Worm (Caenorhabditis elegans) whole organism, L4 larva: ENCODE data around the gene C01B9.4.

ENCODE experiments used
- D1046.2 ChIP-seq: fragments of 200-800 bp; sonication (Bioruptor generic); IDR thresholded peaks from 2 replicates; pipeline ENCODE4 v1.3.6; 2022; ENCODE audit warnings: missing genetic modification characterization, missing compliant biosample characterization
- F49E8.2 ChIP-seq: sonication (generic microtip); optimal IDR thresholded peaks from 2 replicates; lab custom pipeline; 2016; ENCODE audit warnings: missing compliant biosample characterization, mild to moderate bottlenecking, missing genetic modification characterization, borderline replicate concordance
- T20F7.1 ChIP-seq: fragments of 200-800 bp; sonication (Bioruptor generic); optimal IDR thresholded peaks from 2 replicates; lab custom pipeline; 2018; ENCODE audit warnings: mild to moderate bottlenecking, missing genetic modification characterization, missing compliant biosample characterization
- dmd-6 ChIP-seq: fragments of 200-800 bp; sonication (Bioruptor generic); IDR thresholded peaks from 2 replicates; pipeline ENCODE4 v1.3.6; 2022; ENCODE audit warnings: missing genetic modification reagents, missing genetic modification characterization, missing compliant biosample characterization
- fkh-10 ChIP-seq: fragments of 150-350 bp; optimal IDR thresholded peaks from 2 replicates; lab custom pipeline; 2014; ENCODE audit warnings: missing biosample characterization, missing genetic modification reagents, missing genetic modification characterization
- fos-1 ChIP-seq: fragments of 150-350 bp; optimal IDR thresholded peaks from 2 replicates; lab custom pipeline; 2014; ENCODE audit warnings: missing biosample characterization, missing genetic modification characterization
- lin-15B ChIP-seq: fragments of 150-350 bp; sonication (generic microtip); optimal IDR thresholded peaks from 3 replicates; lab custom pipeline; 2014; ENCODE audit warnings: missing biosample characterization, missing genetic modification characterization
- mdl-1 ChIP-seq, 2 experiments: fragments of 150-350 bp in 1 of 2; sonication (generic microtip) in 1 of 2; optimal IDR thresholded peaks; 2 replicates each; lab custom pipeline; 2014 to 2017; ENCODE audit warnings: missing biosample characterization in 2 of 2, missing genetic modification characterization in 2 of 2
- mxl-2 ChIP-seq: fragments of 200-800 bp; sonication (Bioruptor generic); conservative IDR thresholded peaks from 2 replicates; pipeline ENCODE4 v1.3.6; 2022; ENCODE audit warnings: missing genetic modification reagents, missing genetic modification characterization, missing compliant biosample characterization
- nhr-102 ChIP-seq: sonication (generic microtip); optimal IDR thresholded peaks from 2 replicates; lab custom pipeline; 2016; ENCODE audit warnings: mild to moderate bottlenecking, missing genetic modification characterization, moderate library complexity, missing compliant biosample characterization

DNA sequence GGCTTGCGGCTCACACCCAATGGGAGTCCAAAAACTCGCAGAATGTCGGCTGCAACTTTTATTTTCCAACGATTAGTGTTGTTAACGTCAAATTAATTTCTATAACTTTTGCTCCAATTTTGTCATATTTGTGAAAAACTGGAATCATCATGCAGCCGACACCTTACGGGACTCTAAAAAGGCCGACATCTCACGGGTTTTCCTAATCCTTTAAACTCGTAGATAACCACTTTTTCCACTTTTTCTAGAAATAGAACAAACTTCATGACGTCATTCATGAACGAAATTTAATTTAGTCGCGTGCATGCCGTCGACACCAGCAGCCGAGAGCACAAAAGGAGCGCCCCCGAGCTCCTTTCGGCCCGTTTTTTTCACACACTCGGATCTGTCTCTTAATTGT lies 29.6 kb upstream of the C01B9.4 start:
- TF ChIP-seq T20F7.1 (no peak), mdl-1 (tag; optimal IDR thresholded peaks at IDR 0.05; lab: Kevin White, UChicago) (no peak), lin-15B (tag; lab: Kevin White, UChicago) (no peak), fkh-10 (GFP tag; lab: Kevin White, UChicago) (no peak), nhr-102 (no peak), dmd-6 (GFP tag; lab: Robert Waterston, UW) (no peak), D1046.2 (no peak), F49E8.2 (tag; lab: Kevin White, UChicago) (no peak), fos-1 (tag; lab: Kevin White, UChicago) (no peak), mxl-2 (GFP tag; lab: Robert Waterston, UW) (no peak)
